Worm (Caenorhabditis elegans): ENCODE data around the gene F19C7.3.

Gene F19C7.3

ce11 chrIV:4645243-4645642, 48.3 kb downstream of the F19C7.3 start:
- TF ChIP-seq egl-27 (tag; optimal IDR thresholded peaks at IDR 0.05) (no peak), jun-1 (tag; optimal IDR thresholded peaks at IDR 0.05) (no peak), dsc-1 (tag; optimal IDR thresholded peaks at IDR 0.05) (peak; percentile 88), nhr-237 (tag; optimal IDR thresholded peaks at IDR 0.05) (no peak), rnt-1 (tag; optimal IDR thresholded peaks at IDR 0.05) (peak; percentile 34), isw-1 (GFP tag; IDR thresholded peaks at IDR 0.05) (no peak), tbx-2 (tag; optimal IDR thresholded peaks at IDR 0.05) (no peak), mdl-1 (tag; optimal IDR thresholded peaks at IDR 0.05) (no peak), xbp-1 (tag; optimal IDR thresholded peaks at IDR 0.05) (no peak), elt-3 (tag; optimal IDR thresholded peaks at IDR 0.05) (no peak), mef-2 (tag; optimal IDR thresholded peaks at IDR 0.05) (no peak), aly-2 (tag; optimal IDR thresholded peaks at IDR 0.05) (no peak), fkh-8 (tag; optimal IDR thresholded peaks at IDR 0.05) (no peak), lin-15B (tag; optimal IDR thresholded peaks at IDR 0.05) (no peak), nhr-20 (tag; optimal IDR thresholded peaks at IDR 0.05) (no peak), ceh-88 (GFP tag; IDR thresholded peaks at IDR 0.05) (no peak), efl-3 (GFP tag; optimal IDR thresholded peaks at IDR 0.05) (no peak), efl-1 (optimal IDR thresholded peaks at IDR 0.05) (no peak), efl-1 (GFP tag; optimal IDR thresholded peaks at IDR 0.05 in 1 of 2) (peak in 1 of 2 experiments; percentile 51), blmp-1 (tag; optimal IDR thresholded peaks at IDR 0.05) (no peak), lin-14 (GFP tag; optimal IDR thresholded peaks at IDR 0.05) (peak; percentile 35), elt-2 (tag; optimal IDR thresholded peaks at IDR 0.05) (no peak), nhr-85 (tag) (no peak), vab-15 (tag; optimal IDR thresholded peaks at IDR 0.05) (no peak), ztf-4 (tag; optimal IDR thresholded peaks at IDR 0.05) (no peak), lin-39 (tag; optimal IDR thresholded peaks at IDR 0.05) (no peak), aha-1 (tag; optimal IDR thresholded peaks at IDR 0.05) (no peak), hlh-17 (GFP tag; optimal IDR thresholded peaks at IDR 0.05; ENCODE audit: borderline replicate concordance) (no peak), irx-1 (tag; optimal IDR thresholded peaks at IDR 0.05) (no peak), tlp-1 (tag; optimal IDR thresholded peaks at IDR 0.05) (no peak), ets-5 (GFP tag; IDR thresholded peaks at IDR 0.05) (no peak), C16A3.4 (tag; optimal IDR thresholded peaks at IDR 0.05) (no peak), pax-3 (tag; optimal IDR thresholded peaks at IDR 0.05) (no peak), swsn-7 (tag; optimal IDR thresholded peaks at IDR 0.05) (no peak), fkh-10 (GFP tag; optimal IDR thresholded peaks at IDR 0.05) (no peak), sox-4 (tag; optimal IDR thresholded peaks at IDR 0.05) (no peak), zag-1 (tag; optimal IDR thresholded peaks at IDR 0.05) (no peak), lsy-2 (tag; optimal IDR thresholded peaks at IDR 0.05) (no peak), grh-1 (GFP tag; IDR thresholded peaks at IDR 0.05) (no peak), skn-1 (tag; optimal IDR thresholded peaks at IDR 0.05) (no peak), pag-3 (tag; optimal IDR thresholded peaks at IDR 0.05; ENCODE audit: borderline replicate concordance, insufficient read depth) (peak; percentile 45), alr-1 (tag; optimal IDR thresholded peaks at IDR 0.05; ENCODE audit: borderline replicate concordance) (no peak), ceh-82 (tag; optimal IDR thresholded peaks at IDR 0.05) (no peak), hpl-2 (GFP tag; optimal IDR thresholded peaks at IDR 0.05) (no peak), unc-130 (tag; optimal IDR thresholded peaks at IDR 0.05) (peak; percentile 15), fkh-4 (tag; optimal IDR thresholded peaks at IDR 0.05; ENCODE audit: borderline replicate concordance) (no peak), sptf-1 (tag; optimal IDR thresholded peaks at IDR 0.05) (no peak), nhr-47 (tag; optimal IDR thresholded peaks at IDR 0.05) (no peak)

Data from whole organism, L1 larva.